Worm (Caenorhabditis elegans): Measurements from ENCODE around the gene glc-4.

glc-4 gene

DNA sequence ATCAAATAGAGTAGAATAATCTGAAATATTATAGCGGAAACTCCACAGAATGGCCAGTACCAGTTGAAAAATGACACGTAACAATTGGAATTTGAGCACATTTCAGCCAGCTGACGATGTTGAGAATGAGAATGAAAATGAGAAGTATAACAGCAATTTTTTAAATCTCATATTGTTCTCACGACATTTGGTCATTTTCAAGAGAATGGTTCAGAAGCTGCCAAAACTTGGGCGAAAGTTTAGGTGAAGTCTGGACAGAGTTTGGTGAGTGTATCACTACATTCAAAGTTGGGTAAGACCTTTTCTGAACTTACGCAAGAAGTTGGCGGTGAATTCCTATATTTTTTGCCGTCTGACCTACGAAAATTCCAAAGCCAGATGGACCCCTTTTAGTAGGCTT is 30.2 kb upstream of the glc-4 start, which contains the start of gene srd-58:
TSS of gene srd-58 (minus strand) at position 101 of the 400 bp plus-strand sequence.
- no peak for TF ChIP-seq T26A5.8 (tag; optimal IDR thresholded peaks at IDR 0.05)
- no peak for TF ChIP-seq ztf-28 (GFP tag; IDR thresholded peaks at IDR 0.05)
- TF ChIP-seq B0336.3 (GFP tag; IDR thresholded peaks at IDR 0.05), result no peak
- no peak for TF ChIP-seq lin-40 (tag; optimal IDR thresholded peaks at IDR 0.05)
- no peak for TF ChIP-seq ztf-3 (GFP tag; optimal IDR thresholded peaks at IDR 0.05)
- TF ChIP-seq ceh-100 (GFP tag; IDR thresholded peaks at IDR 0.05), result no peak
- TF ChIP-seq ZK185.1 (tag; optimal IDR thresholded peaks at IDR 0.05; ENCODE audit: poor library complexity, severe bottlenecking), result no peak
- TF ChIP-seq efl-1 (GFP tag; optimal IDR thresholded peaks at IDR 0.05), result no peak
- TF ChIP-seq madf-8 (GFP tag; conservative IDR thresholded peaks at IDR 0.05), result no peak
- TF ChIP-seq Y56A3A.18 (GFP tag; IDR thresholded peaks at IDR 0.05), result no peak
- TF ChIP-seq pbrm-1 (GFP tag; IDR thresholded peaks at IDR 0.05), result no peak
- TF ChIP-seq repo-1 (tag; optimal IDR thresholded peaks at IDR 0.05), result no peak
- no peak for TF ChIP-seq F39B2.1 (GFP tag; IDR thresholded peaks at IDR 0.05)
- TF ChIP-seq B0035.1 (tag; optimal IDR thresholded peaks at IDR 0.05), result no peak
- no peak for TF ChIP-seq mxl-1 (tag; optimal IDR thresholded peaks at IDR 0.05)
- TF ChIP-seq lsl-1 (GFP tag; optimal IDR thresholded peaks at IDR 0.05), result no peak

ce11 chrII:7203110-7203509 is 28.4 kb upstream of the glc-4 start, which contains the start of gene srd-56:
Gene srd-56 (minus strand): TSS chrII:7203210.
- TF ChIP-seq tbx-9 (tag; optimal IDR thresholded peaks at IDR 0.05; ENCODE audit: borderline replicate concordance), result no peak
- TF ChIP-seq athp-1 (tag; optimal IDR thresholded peaks at IDR 0.05), result no peak
- TF ChIP-seq dox-1 (GFP tag; IDR thresholded peaks at IDR 0.05), result no peak
- no peak for TF ChIP-seq repo-1 (tag; optimal IDR thresholded peaks at IDR 0.05)
- TF ChIP-seq chd-7 (tag; optimal IDR thresholded peaks at IDR 0.05), result no peak
- no peak for TF ChIP-seq ceh-40 (GFP tag; IDR thresholded peaks at IDR 0.05)
- no peak for TF ChIP-seq F39B2.1 (GFP tag; IDR thresholded peaks at IDR 0.05)
- TF ChIP-seq ztf-26 (tag; optimal IDR thresholded peaks at IDR 0.05), result no peak
- TF ChIP-seq sdz-38 (tag; optimal IDR thresholded peaks at IDR 0.05), result no peak
- TF ChIP-seq F55B11.4 (tag; optimal IDR thresholded peaks at IDR 0.05; ENCODE audit: borderline replicate concordance, insufficient read depth), result no peak
- TF ChIP-seq rec-8 (tag; optimal IDR thresholded peaks at IDR 0.05), result no peak
- TF ChIP-seq aptf-2 (GFP tag; conservative IDR thresholded peaks at IDR 0.05), result no peak
- TF ChIP-seq madf-6 (GFP tag; IDR thresholded peaks at IDR 0.05), result no peak
- no peak for TF ChIP-seq sptf-2 (GFP tag; optimal IDR thresholded peaks at IDR 0.05)

DNA sequence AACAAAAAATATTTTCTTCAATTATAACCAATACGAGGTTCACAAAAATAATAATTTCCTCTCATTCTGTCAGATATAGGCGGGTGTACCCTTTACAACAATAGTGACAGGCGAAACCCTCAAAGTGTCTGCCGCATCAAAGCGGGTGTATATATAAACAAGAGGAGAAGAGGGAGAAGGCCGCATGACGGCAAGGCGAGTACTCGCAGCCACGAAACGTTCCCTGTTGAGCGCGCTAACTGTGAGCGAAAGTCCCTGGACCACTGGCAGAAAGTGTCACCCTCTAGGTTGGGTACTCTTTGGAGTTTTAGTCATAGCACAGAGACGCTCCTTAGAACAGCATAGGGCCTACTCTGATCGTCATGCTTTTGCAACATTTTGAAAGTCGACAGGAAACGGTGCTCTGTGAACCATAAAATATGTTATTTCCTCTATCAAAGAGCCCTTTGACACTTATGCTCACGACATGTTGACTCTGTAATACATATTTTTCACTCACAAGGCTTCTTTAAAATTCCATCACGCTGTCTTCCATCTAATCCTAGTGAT is 25.4 kb upstream of the glc-4 start, which contains the start of gene pcrg-1:
TSS of gene pcrg-1 (plus strand) at position 499 of the 549 bp plus-strand sequence.
- peak; percentile 78 for TF ChIP-seq K12H6.12 (tag; optimal IDR thresholded peaks at IDR 0.05)
- peak; percentile 70 for TF ChIP-seq lsl-1 (GFP tag; optimal IDR thresholded peaks at IDR 0.05)
- TF ChIP-seq hsf-1 (GFP tag; IDR thresholded peaks at IDR 0.05), result peak; percentile 65
- TF ChIP-seq mcd-1 (GFP tag; IDR thresholded peaks at IDR 0.05), result peak; percentile 79; the same call in 1 of the 2 replicates
- peak; percentile 79 for TF ChIP-seq snpc-1.3 (tag; optimal IDR thresholded peaks at IDR 0.05; ENCODE audit: insufficient read depth)
- no peak for TF ChIP-seq tbx-9 (tag; optimal IDR thresholded peaks at IDR 0.05; ENCODE audit: borderline replicate concordance)
- TF ChIP-seq mes-4 (tag; optimal IDR thresholded peaks at IDR 0.05), result peak; percentile 83
- TF ChIP-seq tlf-1 (GFP tag; optimal IDR thresholded peaks at IDR 0.05), result peak; percentile 82
- peak; percentile 30 for TF ChIP-seq hrde-1 (tag; optimal IDR thresholded peaks at IDR 0.05; ENCODE audit: borderline replicate concordance)
- no peak for TF ChIP-seq Y79H2A.3 (GFP tag; conservative IDR thresholded peaks at IDR 0.05)
- TF ChIP-seq attf-6 (GFP tag; IDR thresholded peaks at IDR 0.05), result peak; percentile 88
- peak; percentile 71 for TF ChIP-seq ztf-26 (tag; optimal IDR thresholded peaks at IDR 0.05)
- TF ChIP-seq dpl-1 (GFP tag; optimal IDR thresholded peaks at IDR 0.05), result no peak
- TF ChIP-seq mel-28 (tag; optimal IDR thresholded peaks at IDR 0.05; ENCODE audit: borderline replicate concordance), result no peak
- TF ChIP-seq nfya-1 (tag; optimal IDR thresholded peaks at IDR 0.05; ENCODE audit: borderline replicate concordance, insufficient read depth), result no peak
- TF ChIP-seq nhr-120 (GFP tag; IDR thresholded peaks at IDR 0.05), result 0 out of 2 replicates have a peak, but pooled peaks have one; percentile 35
- TF ChIP-seq hlh-26 (GFP tag; conservative IDR thresholded peaks at IDR 0.05), result peak; percentile 76; the same call in 1 of the 2 replicates
- peak; percentile 73 for TF ChIP-seq ets-4 (GFP tag; optimal IDR thresholded peaks at IDR 0.05)
- peak; percentile 87 for TF ChIP-seq rpc-1 (optimal IDR thresholded peaks at IDR 0.05)
- peak; percentile 84 for TF ChIP-seq rpc-1 (tag; optimal IDR thresholded peaks at IDR 0.05)
- no peak for TF ChIP-seq F37B4.10 (GFP tag; IDR thresholded peaks at IDR 0.05)

Data from whole organism, young adult.